Fruit fly (Drosophila melanogaster): ENCODE measurements around the gene PIG-K.

The PIG-K gene

DNA sequence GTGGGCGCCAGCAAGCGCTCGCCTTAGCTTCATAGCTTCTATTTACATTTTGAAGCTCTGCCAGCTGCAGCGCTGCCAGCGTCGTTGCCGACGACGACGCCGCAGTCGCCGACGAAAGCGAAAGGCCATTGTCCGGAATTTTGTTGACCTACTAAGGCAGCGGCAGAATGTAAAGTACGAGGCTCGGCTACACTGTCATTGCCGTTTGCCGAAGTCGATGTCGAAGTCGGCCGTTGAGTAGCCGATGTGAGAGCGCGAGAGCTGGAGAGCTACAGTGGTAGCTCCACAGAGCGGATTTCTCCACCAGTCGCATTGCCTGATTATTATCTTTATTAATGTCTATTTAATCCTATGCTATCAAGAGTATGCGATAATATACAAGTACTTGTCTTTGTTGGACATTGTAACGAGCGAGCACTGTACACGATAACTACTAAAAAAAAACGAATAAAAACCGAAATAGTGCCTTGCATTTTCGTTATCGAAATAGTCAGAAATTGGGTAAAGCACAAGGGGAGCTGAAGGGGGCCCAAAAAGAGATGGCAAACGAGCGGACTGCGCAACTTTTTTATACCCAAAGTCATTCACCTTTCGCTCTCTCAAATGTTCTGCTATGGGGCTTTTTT is 45.5 kb downstream of the PIG-K start (continued):
- no peak for TF ChIP-seq Stat92E (GFP tag; optimal IDR thresholded peaks at IDR 0.05)
- peak; percentile 33 for TF ChIP-seq CG30020 (tag; optimal IDR thresholded peaks at IDR 0.05)
- 0 out of 2 replicates have a peak, but pooled peaks have one; percentile 31 for TF ChIP-seq Dref (GFP tag; IDR thresholded peaks at IDR 0.05)
- peak; percentile 90 for TF ChIP-seq nau (GFP tag; optimal IDR thresholded peaks at IDR 0.05)
- TF ChIP-seq ind (GFP tag; optimal IDR thresholded peaks at IDR 0.05), result peak; percentile 97
- TF ChIP-seq caup (GFP tag; optimal IDR thresholded peaks at IDR 0.05; ENCODE audit: severe bottlenecking), result peak; percentile 92
- peak; percentile 90 for TF ChIP-seq nerfin-1 (tag; optimal IDR thresholded peaks at IDR 0.05)
- TF ChIP-seq Neu2 (GFP tag; optimal IDR thresholded peaks at IDR 0.05; ENCODE audit: borderline replicate concordance), result peak; percentile 37
- peak; percentile 93 for TF ChIP-seq bcd (GFP tag; optimal IDR thresholded peaks at IDR 0.05)
- TF ChIP-seq CG10274 (GFP tag; optimal IDR thresholded peaks at IDR 0.05), result peak; percentile 80
- TF ChIP-seq chinmo (GFP tag; IDR thresholded peaks at IDR 0.05; ENCODE audit: partially characterized antibody), result peak; percentile 64; the same call in 1 of the 4 replicates
- no peak for TF ChIP-seq hth (optimal IDR thresholded peaks at IDR 0.05)
- peak; percentile 77 for TF ChIP-seq Hey (tag; optimal IDR thresholded peaks at IDR 0.05)
- TF ChIP-seq tio (GFP tag; optimal IDR thresholded peaks at IDR 0.05), result peak; percentile 87
- peak; percentile 87 for TF ChIP-seq CG4617 (GFP tag; optimal IDR thresholded peaks at IDR 0.05; ENCODE audit: borderline replicate concordance)
- TF ChIP-seq odd (GFP tag; optimal IDR thresholded peaks at IDR 0.05), result peak; percentile 91
- peak; percentile 91 for TF ChIP-seq CG13624 (GFP tag; optimal IDR thresholded peaks at IDR 0.05)
- TF ChIP-seq CG32772 (GFP tag; IDR thresholded peaks at IDR 0.05), result peak; percentile 96
- TF ChIP-seq slp2 (GFP tag; optimal IDR thresholded peaks at IDR 0.05), result peak; percentile 94
- peak; percentile 42 for TF ChIP-seq nom (GFP tag; optimal IDR thresholded peaks at IDR 0.05)
- TF ChIP-seq slbo (GFP tag; IDR thresholded peaks at IDR 0.05), result peak; percentile 96
- peak; percentile 98 for TF ChIP-seq dmrt99B (tag; optimal IDR thresholded peaks at IDR 0.05)
- peak; percentile 65 for TF ChIP-seq D19B (GFP tag; optimal IDR thresholded peaks at IDR 0.05)
- TF ChIP-seq NfI (GFP tag; optimal IDR thresholded peaks at IDR 0.05), result peak; percentile 96
- TF ChIP-seq cad (GFP tag; optimal IDR thresholded peaks at IDR 0.05), result no peak
- peak; percentile 82 for TF ChIP-seq CG16815 (GFP tag; optimal IDR thresholded peaks at IDR 0.05)
- peak; percentile 82 for TF ChIP-seq wdn (GFP tag; IDR thresholded peaks at IDR 0.05)
- TF ChIP-seq CG4820 (GFP tag; optimal IDR thresholded peaks at IDR 0.05), result peak; percentile 91
- TF ChIP-seq CG3995 (GFP tag; optimal IDR thresholded peaks at IDR 0.05), result peak; percentile 64
- peak; percentile 92 for TF ChIP-seq danr (GFP tag; IDR thresholded peaks at IDR 0.05)
- TF ChIP-seq CG10147 (GFP tag; optimal IDR thresholded peaks at IDR 0.05), result peak; percentile 74
- TF ChIP-seq MBD-R2 (GFP tag; IDR thresholded peaks at IDR 0.05), result peak; percentile 80
- peak; percentile 93 for TF ChIP-seq seq (GFP tag; IDR thresholded peaks at IDR 0.05)
- TF ChIP-seq CG12219 (GFP tag; optimal IDR thresholded peaks at IDR 0.05), result peak; percentile 95
- peak; percentile 87 for TF ChIP-seq CG9215 (GFP tag; IDR thresholded peaks at IDR 0.05)
- peak; percentile 85 for TF ChIP-seq CG12236 (GFP tag; optimal IDR thresholded peaks at IDR 0.05)
- peak; percentile 62 for TF ChIP-seq trem (tag; optimal IDR thresholded peaks at IDR 0.05)
- TF ChIP-seq so (GFP tag; IDR thresholded peaks at IDR 0.05), result peak; percentile 92
- TF ChIP-seq ash1 (GFP tag; optimal IDR thresholded peaks at IDR 0.05), result peak; percentile 32
- TF ChIP-seq croc (GFP tag; conservative IDR thresholded peaks at IDR 0.05), result peak; percentile 91
- TF ChIP-seq Chrac-16 (GFP tag; optimal IDR thresholded peaks at IDR 0.05), result peak; percentile 91
- TF ChIP-seq hb (GFP tag; IDR thresholded peaks at IDR 0.05; ENCODE audit: partially characterized antibody), result no peak
- TF ChIP-seq CG13775 (GFP tag; optimal IDR thresholded peaks at IDR 0.05), result peak; percentile 79
- peak; percentile 98 for TF ChIP-seq HLH3B (GFP tag; IDR thresholded peaks at IDR 0.05)
- TF ChIP-seq stwl (tag; optimal IDR thresholded peaks at IDR 0.05), result no peak
- TF ChIP-seq unpg (GFP tag; optimal IDR thresholded peaks at IDR 0.05), result peak; percentile 95
- peak; percentile 48; the same call in 1 of the 3 replicates for TF ChIP-seq z (GFP tag; IDR thresholded peaks at IDR 0.05)
- TF ChIP-seq CG30403 (GFP tag; optimal IDR thresholded peaks at IDR 0.05), result peak; percentile 94
- TF ChIP-seq peb (GFP tag; IDR thresholded peaks at IDR 0.05), result peak; percentile 91
- no peak for TF ChIP-seq fru (optimal IDR thresholded peaks at IDR 0.05)
